Worm (Caenorhabditis elegans) whole organism, midembryonic: ENCODE data around the gene F40E12.1.

Source experiments
- T22C8.4 ChIP-seq: fragments of 200-800 bp; sonication (Bioruptor generic); IDR thresholded peaks from 2 replicates; pipeline ENCODE4 v1.3.6; 2022; ENCODE audit warnings: missing genetic modification characterization, missing compliant biosample characterization
- cog-1 ChIP-seq: sonication (generic microtip); optimal IDR thresholded peaks from 2 replicates; lab custom pipeline; 2016; ENCODE audit warnings: missing genetic modification characterization, missing compliant biosample characterization
- flt-1 ChIP-seq: fragments of 200-800 bp; sonication (Bioruptor generic); IDR thresholded peaks from 2 replicates; pipeline ENCODE4 v1.3.6; 2022; ENCODE audit warnings: missing genetic modification characterization, missing compliant biosample characterization
- klf-2 ChIP-seq: fragments of 200-800 bp; sonication (Bioruptor generic); conservative IDR thresholded peaks from 2 replicates; pipeline ENCODE4 v1.3.6; 2022; ENCODE audit warnings: missing genetic modification reagents, missing genetic modification characterization, missing compliant biosample characterization
- med-1 ChIP-seq: sonication (generic microtip); optimal IDR thresholded peaks from 2 replicates; lab custom pipeline; 2017; ENCODE audit warnings: missing genetic modification characterization, mild to moderate bottlenecking, missing compliant biosample characterization, antibody characterized with exemption, missing genetic modification reagents; ENCODE audit not compliant: insufficient read depth
- ref-1 ChIP-seq: fragments of 200-800 bp; sonication (Bioruptor generic); conservative IDR thresholded peaks from 2 replicates; pipeline ENCODE4 v1.3.6; 2022; ENCODE audit warnings: missing genetic modification reagents, missing genetic modification characterization, missing compliant biosample characterization
- tab-1 ChIP-seq: fragments of 200-800 bp; sonication (Bioruptor generic); IDR thresholded peaks from 2 replicates; pipeline ENCODE4 v1.3.6; 2022; ENCODE audit warnings: missing genetic modification characterization, missing compliant biosample characterization
- ztf-23 ChIP-seq: fragments of 200-800 bp; sonication (Bioruptor generic); IDR thresholded peaks from 2 replicates; pipeline ENCODE4 v1.3.6; 2022; ENCODE audit warnings: missing genetic modification reagents, missing genetic modification characterization, missing compliant biosample characterization
- ztf-29 ChIP-seq: fragments of 200-800 bp; sonication (Bioruptor generic); IDR thresholded peaks from 2 replicates; pipeline ENCODE4 v1.3.6; 2022; ENCODE audit warnings: missing genetic modification reagents, missing genetic modification characterization, missing compliant biosample characterization

The F40E12.1 gene

ce11 chrII:3664470-3664869 is 46.9 kb downstream of the F40E12.1 start, which contains the start of gene F19B10.3:
Gene F19B10.3 (plus strand): TSS chrII:3664770.
- TF ChIP-seq ztf-23 (no peak), ztf-29 (GFP tag; lab: Robert Waterston, UW) (no peak), klf-2 (GFP tag; lab: Robert Waterston, UW) (no peak), tab-1 (GFP tag; lab: Robert Waterston, UW) (no peak), ref-1 (GFP tag; lab: Robert Waterston, UW) (no peak), cog-1 (tag; lab: Kevin White, UChicago) (no peak), flt-1 (no peak), T22C8.4 (GFP tag; lab: Robert Waterston, UW) (no peak), med-1 (GFP tag; lab: Kevin White, UChicago) (no peak)

DNA sequence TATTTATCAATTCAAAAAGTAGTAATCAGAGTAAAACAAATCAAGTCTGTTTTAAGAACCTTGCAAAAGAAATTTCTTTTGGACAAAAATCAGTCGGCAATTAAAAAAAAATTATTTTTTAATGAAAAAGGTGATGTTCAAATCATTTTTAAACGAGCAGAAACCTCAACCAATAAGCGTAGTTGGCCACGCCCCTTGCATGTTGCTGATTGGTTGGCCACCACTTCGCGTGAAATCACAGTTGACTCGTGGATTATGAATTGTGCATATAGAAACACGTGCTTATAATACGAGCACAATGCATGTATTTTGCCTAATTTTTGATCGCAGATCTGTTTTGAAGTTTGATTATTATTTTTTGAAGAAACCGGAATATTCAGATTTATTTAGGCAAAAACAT is 47.6 kb downstream of the F40E12.1 start:
- TF ChIP-seq ztf-29 (GFP tag; lab: Robert Waterston, UW) (no peak), med-1 (GFP tag; lab: Kevin White, UChicago) (no peak), T22C8.4 (GFP tag; lab: Robert Waterston, UW) (no peak), klf-2 (GFP tag; lab: Robert Waterston, UW) (no peak), ztf-23 (no peak), ref-1 (GFP tag; lab: Robert Waterston, UW) (no peak)
